Worm (Caenorhabditis elegans): ENCODE results near the gene C05D9.3.

DNA sequence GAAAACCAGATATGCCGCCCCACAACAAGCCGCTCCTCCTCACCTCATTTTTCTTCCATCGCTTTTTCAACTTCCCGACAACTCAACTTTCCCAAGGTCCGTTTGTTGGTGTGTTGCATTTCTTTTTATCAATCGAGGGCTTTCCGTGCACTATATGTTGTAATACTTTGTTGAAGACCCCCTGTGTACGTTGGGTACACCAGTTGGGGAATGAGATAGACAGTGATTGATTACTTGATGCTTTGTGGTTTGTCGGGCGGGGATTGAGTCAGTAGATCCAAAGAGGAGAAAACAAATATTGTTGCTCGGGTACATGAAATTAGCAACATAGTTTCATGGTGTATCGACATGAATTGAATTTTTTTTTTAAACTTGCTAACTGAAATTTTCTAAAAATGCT is 2.8 kb upstream of the C05D9.3 start:
- TF ChIP-seq lin-39 (tag; optimal IDR thresholded peaks at IDR 0.05) (peak; percentile 84), nhr-237 (tag; optimal IDR thresholded peaks at IDR 0.05) (no peak), snpc-4 (tag; optimal IDR thresholded peaks at IDR 0.05) (no peak), mdl-1 (tag; optimal IDR thresholded peaks at IDR 0.05) (no peak)
